Fruit fly (Drosophila melanogaster) whole organism, wandering third instar larva: ENCODE results near the gene CG43678.
A peak's percentile ranks its signal among the peaks of the same experiment; 100 is the strongest.

ENCODE experiments used
- CG32264 ChIP-seq: fragments of 200-800 bp; sonication (Bioruptor generic); optimal IDR thresholded peaks from 2 replicates; lab custom pipeline; 2016; ENCODE audit warnings: missing biosample characterization, missing genetic modification characterization
- CG9705 ChIP-seq: fragments of 200-800 bp; sonication (Bioruptor generic); optimal IDR thresholded peaks from 2 replicates; lab custom pipeline; 2018; ENCODE audit warnings: missing biosample characterization, mild to moderate bottlenecking, missing genetic modification characterization
- CrebA ChIP-seq: fragments of 200-800 bp; sonication (Bioruptor generic); optimal IDR thresholded peaks from 2 replicates; lab custom pipeline; 2016; ENCODE audit warnings: missing biosample characterization, mild to moderate bottlenecking, missing genetic modification characterization, borderline replicate concordance
- Dfd ChIP-seq: fragments of >200 bp; optimal IDR thresholded peaks from 2 replicates; lab custom pipeline; 2017; ENCODE audit warnings: missing biosample characterization, missing genetic modification characterization
- Dif ChIP-seq: fragments of 200-275, 200-300 bp; sonication (Bioruptor generic); optimal IDR thresholded peaks from 2 replicates; lab custom pipeline; 2018; ENCODE audit warnings: missing biosample characterization, missing genetic modification characterization; ENCODE audit not compliant: partially characterized antibody
- GATAd ChIP-seq: sonication (Bioruptor generic); optimal IDR thresholded peaks from 2 replicates; lab custom pipeline; 2016; ENCODE audit warnings: missing biosample characterization, missing genetic modification characterization
- HLH106 ChIP-seq: fragments of 200-800 bp; optimal IDR thresholded peaks from 3 replicates; lab custom pipeline; 2019; ENCODE audit warnings: missing biosample characterization, mild to moderate bottlenecking, missing genetic modification characterization, moderate library complexity
- Hnf4 ChIP-seq: fragments of 200-800 bp; sonication (Bioruptor generic); optimal IDR thresholded peaks from 2 replicates; lab custom pipeline; 2016; ENCODE audit warnings: missing biosample characterization, mild to moderate bottlenecking, missing genetic modification characterization
- Hr78 ChIP-seq: fragments of >200 bp; optimal IDR thresholded peaks from 2 replicates; lab custom pipeline; 2017; ENCODE audit warnings: missing biosample characterization, missing genetic modification characterization
- Hr83 ChIP-seq: fragments of 200-300 bp; sonication (Bioruptor generic); optimal IDR thresholded peaks from 2 replicates; lab custom pipeline; 2016; ENCODE audit warnings: missing biosample characterization, mild to moderate bottlenecking, missing genetic modification characterization, moderate library complexity; ENCODE audit not compliant: poor library complexity, severe bottlenecking
- Jra ChIP-seq: sonication (Bioruptor generic); optimal IDR thresholded peaks from 2 replicates; lab custom pipeline; 2016; ENCODE audit warnings: missing biosample characterization, missing genetic modification characterization
- Mio ChIP-seq: sonication (Bioruptor generic); optimal IDR thresholded peaks from 2 replicates; lab custom pipeline; 2016; ENCODE audit warnings: missing biosample characterization, missing genetic modification characterization
- Myc ChIP-seq: fragments of >200 bp; optimal IDR thresholded peaks from 2 replicates; lab custom pipeline; 2017
- OdsH ChIP-seq: fragments of 200-800 bp; sonication (Bioruptor generic); optimal IDR thresholded peaks from 2 replicates; lab custom pipeline; 2016; ENCODE audit warnings: missing biosample characterization, mild to moderate bottlenecking, missing genetic modification characterization
- Rel ChIP-seq, 2 experiments: fragments of 200-800 bp; sonication (Bioruptor generic) in 1 of 2; optimal IDR thresholded peaks; 2 replicates in 1 of 2; 3 replicates in 1 of 2; lab custom pipeline; 2016 to 2019; ENCODE audit warnings: mild to moderate bottlenecking in 2 of 2, missing biosample characterization in 2 of 2, missing genetic modification characterization in 2 of 2, moderate library complexity in 1 of 2
- Sp1 ChIP-seq: fragments of 200-800 bp; sonication (Bioruptor generic); optimal IDR thresholded peaks from 3 replicates; lab custom pipeline; 2019; ENCODE audit warnings: missing biosample characterization, mild to moderate bottlenecking, missing genetic modification characterization, moderate library complexity
- Vsx2 ChIP-seq: fragments of 200-300, 225-300 bp; sonication (Bioruptor generic); optimal IDR thresholded peaks from 2 replicates; lab custom pipeline; 2018; ENCODE audit warnings: missing biosample characterization, missing genetic modification characterization; ENCODE audit not compliant: partially characterized antibody
- brk ChIP-seq: fragments of 200-800 bp; sonication (Bioruptor generic); optimal IDR thresholded peaks from 2 replicates; lab custom pipeline; 2016; ENCODE audit warnings: missing biosample characterization, mild to moderate bottlenecking, missing genetic modification characterization
- dl ChIP-seq, 2 experiments: fragments of 175-275, 200-275 bp in 1 of 2; fragments of 200-275 bp in 1 of 2; sonication (Bioruptor generic); optimal IDR thresholded peaks; lab custom pipeline; 2018; ENCODE audit warnings: mild to moderate bottlenecking in 2 of 2, missing biosample characterization in 2 of 2, missing genetic modification characterization in 2 of 2, moderate library complexity in 2 of 2; ENCODE audit not compliant: partially characterized antibody in 2 of 2, insufficient read depth in 1 of 2
- dmrt93B ChIP-seq: fragments of 200-800 bp; sonication (Bioruptor generic); optimal IDR thresholded peaks from 2 replicates; lab custom pipeline; 2018; ENCODE audit warnings: missing biosample characterization, mild to moderate bottlenecking, missing genetic modification characterization
- dsf ChIP-seq: sonication (Bioruptor generic); optimal IDR thresholded peaks from 2 replicates; lab custom pipeline; 2016; ENCODE audit warnings: missing biosample characterization, missing genetic modification characterization, borderline replicate concordance
- ey ChIP-seq: fragments of 200-800 bp; sonication (Bioruptor generic); optimal IDR thresholded peaks from 2 replicates; lab custom pipeline; 2016; ENCODE audit warnings: missing biosample characterization, missing genetic modification characterization
- foxo ChIP-seq, 2 experiments: fragments of 200-800 bp; sonication (Bioruptor generic); optimal IDR thresholded peaks; 2 replicates in 1 of 2; 3 replicates in 1 of 2; lab custom pipeline; 2016 to 2017; ENCODE audit warnings: missing biosample characterization in 2 of 2, missing genetic modification characterization in 2 of 2
- fru ChIP-seq: fragments of 200-800 bp; sonication (Bioruptor generic); optimal IDR thresholded peaks from 3 replicates; lab custom pipeline; 2016; ENCODE audit warnings: missing biosample characterization, mild to moderate bottlenecking, missing genetic modification characterization
- h ChIP-seq: fragments of 200-800 bp; sonication (Bioruptor generic); optimal IDR thresholded peaks from 3 replicates; lab custom pipeline; 2016; ENCODE audit warnings: missing biosample characterization, mild to moderate bottlenecking, missing genetic modification characterization
- jim ChIP-seq: fragments of 175-275, 200-325 bp; sonication (Bioruptor generic); optimal IDR thresholded peaks from 2 replicates; lab custom pipeline; 2016; ENCODE audit warnings: missing biosample characterization, mild to moderate bottlenecking, missing genetic modification characterization
- lola ChIP-seq: fragments of >200 bp; optimal IDR thresholded peaks from 2 replicates; lab custom pipeline; 2017; ENCODE audit warnings: missing biosample characterization, missing genetic modification characterization
- pan ChIP-seq: fragments of >200 bp; optimal IDR thresholded peaks from 2 replicates; lab custom pipeline; 2017
- psq ChIP-seq: fragments of 200-800 bp; sonication (Bioruptor generic); optimal IDR thresholded peaks from 3 replicates; lab custom pipeline; 2017; ENCODE audit warnings: missing biosample characterization, mild to moderate bottlenecking, missing genetic modification characterization, moderate library complexity
- rgr ChIP-seq: fragments of 200-800 bp; sonication (Bioruptor generic); optimal IDR thresholded peaks from 3 replicates; lab custom pipeline; 2016; ENCODE audit warnings: missing biosample characterization, mild to moderate bottlenecking, missing genetic modification characterization
- sage ChIP-seq: fragments of 200-800 bp; sonication (Bioruptor generic); optimal IDR thresholded peaks from 2 replicates; lab custom pipeline; 2016; ENCODE audit warnings: missing biosample characterization, mild to moderate bottlenecking, missing genetic modification characterization
- sv ChIP-seq: fragments of 200-800 bp; sonication (Bioruptor generic); optimal IDR thresholded peaks from 3 replicates; lab custom pipeline; 2016; ENCODE audit warnings: missing biosample characterization, missing genetic modification characterization
- tai ChIP-seq: sonication (Bioruptor generic); optimal IDR thresholded peaks from 2 replicates; lab custom pipeline; 2016; ENCODE audit warnings: missing biosample characterization, missing genetic modification characterization
- usp ChIP-seq: fragments of >200 bp; optimal IDR thresholded peaks from 2 replicates; lab custom pipeline; 2017; ENCODE audit warnings: missing biosample characterization, missing genetic modification characterization
- woc ChIP-seq: sonication (Bioruptor generic); optimal IDR thresholded peaks from 2 replicates; lab custom pipeline; 2016; ENCODE audit warnings: missing biosample characterization, mild to moderate bottlenecking, missing genetic modification characterization

CG43678 gene

dm6 chr3L:15049395-15049794 is at the start of gene CG43678:
TSS of gene CG43678 (minus strand) at chr3L:15049495.
- no peak for TF ChIP-seq OdsH (GFP tag; lab: Kevin White, UChicago)
- no peak for TF ChIP-seq Vsx2
- no peak for TF ChIP-seq CG32264 (GFP tag; lab: Kevin White, UChicago)

DNA sequence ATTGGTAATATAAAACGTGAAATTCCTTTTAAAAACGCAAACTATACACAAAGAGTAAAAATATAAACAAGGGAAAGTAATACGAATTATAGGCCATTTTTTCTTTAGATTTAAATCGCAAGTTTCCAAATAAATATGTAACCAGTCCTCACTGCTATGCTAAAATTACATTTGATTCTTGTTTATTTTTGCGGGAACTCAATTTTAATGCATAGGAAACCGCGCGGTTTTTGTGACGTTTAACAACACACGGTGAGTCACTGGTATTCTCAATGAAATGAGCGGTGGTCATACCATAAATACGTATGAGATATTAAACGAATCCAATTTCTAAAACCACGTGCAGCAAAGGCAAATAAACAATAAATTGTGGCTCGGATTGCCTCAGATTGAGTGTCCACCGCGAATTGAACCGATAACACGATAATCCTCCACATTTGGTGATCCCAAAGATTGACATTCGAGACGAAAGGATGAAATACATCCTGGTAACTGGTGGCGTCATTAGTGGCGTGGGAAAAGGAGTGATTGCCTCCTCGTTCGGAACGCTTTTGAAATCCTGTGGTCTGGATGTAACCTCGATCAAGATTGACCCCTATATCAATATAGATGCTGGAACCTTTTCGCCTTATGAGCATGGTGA is 48.7 kb upstream of the CG43678 start, which contains the start of gene Ctps:
Ctps (plus strand) TSS at position 37 of the 643 bp plus-strand sequence.
- TF ChIP-seq rgr (GFP tag; lab: Kevin White, UChicago) (peak; percentile 27), Sp1 (GFP tag; lab: Kevin White, UChicago) (no peak), Hnf4 (peak; percentile 54), CrebA (no peak), Hr78 (GFP tag; lab: Kevin White, UChicago) (no peak), pan (lab: Kevin White, UChicago) (no peak), tai (GFP tag; lab: Kevin White, UChicago) (no peak), foxo (GFP tag; optimal IDR thresholded peaks at IDR 0.05; lab: Kevin White, UChicago) (peak in 1 of 2 experiments; percentile 38), Jra (GFP tag; lab: Kevin White, UChicago) (peak; percentile 35), brk (GFP tag; lab: Kevin White, UChicago) (peak; percentile 16), Mio (GFP tag; lab: Kevin White, UChicago) (no peak), HLH106 (tag; lab: Kevin White, UChicago) (peak; percentile 2), Hr83 (GFP tag; lab: Kevin White, UChicago) (peak; percentile 51), Rel (GFP tag; optimal IDR thresholded peaks at IDR 0.05; lab: Kevin White, UChicago) (no peak), Rel (tag; optimal IDR thresholded peaks at IDR 0.05; lab: Kevin White, UChicago) (peak; percentile 61), h (GFP tag; lab: Kevin White, UChicago) (peak; percentile 38), psq (GFP tag; lab: Kevin White, UChicago) (no peak)

DNA sequence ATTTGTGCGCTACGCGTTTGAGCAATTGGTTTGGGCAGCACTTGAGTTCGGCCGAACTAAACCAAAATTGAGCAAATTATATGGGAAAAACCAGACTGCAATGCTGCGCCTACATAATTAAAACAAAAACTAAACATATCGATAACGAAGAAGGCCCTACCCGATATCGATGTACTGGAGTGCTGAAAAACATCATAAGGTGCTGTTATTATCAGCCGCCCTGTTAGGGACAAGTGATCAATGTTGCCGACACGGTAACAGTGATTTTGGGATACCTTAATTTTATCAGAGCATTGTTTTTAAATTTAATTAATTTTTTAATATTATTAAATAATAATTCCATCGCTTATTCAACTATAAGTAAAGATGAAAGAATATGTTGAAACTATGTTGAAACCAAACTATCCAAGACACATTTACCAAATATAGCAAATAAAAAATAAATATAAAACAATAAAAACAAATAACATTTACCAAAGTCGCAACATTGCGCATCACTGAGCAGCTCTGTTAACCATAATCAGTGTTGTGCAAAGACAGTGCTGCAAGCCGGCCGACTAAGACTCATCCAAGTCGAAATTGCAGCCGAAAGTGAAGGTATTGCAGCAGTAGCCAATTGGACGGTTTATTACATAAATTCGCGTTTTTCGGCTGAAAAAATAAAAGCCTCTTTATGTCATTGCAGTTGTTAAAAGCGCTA is 45.4 kb upstream of the CG43678 start, which contains the start of the genes sstn, Plp and GlyRS:
sstn (minus strand) TSS at position 131 of the 700 bp plus-strand sequence.
Plp (minus strand) TSS at position 136 of the 700 bp plus-strand sequence.
GlyRS (plus strand) TSS at position 554 of the 700 bp plus-strand sequence.
- TF ChIP-seq h (GFP tag; lab: Kevin White, UChicago) (peak; percentile 61), pan (lab: Kevin White, UChicago) (no peak), rgr (GFP tag; lab: Kevin White, UChicago) (peak; percentile 48), psq (GFP tag; lab: Kevin White, UChicago) (peak; percentile 50), GATAd (GFP tag; lab: Kevin White, UChicago) (no peak), dmrt93B (GFP tag; lab: Kevin White, UChicago) (peak; percentile 54), lola (peak; percentile 46), tai (GFP tag; lab: Kevin White, UChicago) (no peak), foxo (GFP tag; optimal IDR thresholded peaks at IDR 0.05; lab: Kevin White, UChicago) (peak in 1 of 2 experiments; percentile 61), usp (GFP tag; lab: Kevin White, UChicago) (no peak), Myc (peak; percentile 66), HLH106 (tag; lab: Kevin White, UChicago) (peak; percentile 59), Sp1 (GFP tag; lab: Kevin White, UChicago) (peak; percentile 35), CG9705 (GFP tag; lab: Kevin White, UChicago) (peak; percentile 21), woc (GFP tag; lab: Kevin White, UChicago) (peak; percentile 74), Hnf4 (peak; percentile 28), jim (GFP tag; lab: Kevin White, UChicago) (no peak), fru (peak; percentile 45), Dif (GFP tag; lab: Kevin White, UChicago) (no peak), Hr83 (GFP tag; lab: Kevin White, UChicago) (no peak), dl (GFP tag; optimal IDR thresholded peaks at IDR 0.05; lab: Kevin White, UChicago; ENCODE audit: insufficient read depth in 1 of 2, partially characterized antibody in 2 of 2) (no peak), ey (peak; percentile 14), OdsH (GFP tag; lab: Kevin White, UChicago) (peak; percentile 41), dsf (GFP tag; lab: Kevin White, UChicago) (peak; percentile 33), brk (GFP tag; lab: Kevin White, UChicago) (peak; percentile 11), sv (GFP tag; lab: Kevin White, UChicago) (peak; percentile 26), Dfd (no peak), Rel (GFP tag; optimal IDR thresholded peaks at IDR 0.05; lab: Kevin White, UChicago) (no peak), Rel (tag; optimal IDR thresholded peaks at IDR 0.05; lab: Kevin White, UChicago) (no peak), sage (GFP tag; lab: Kevin White, UChicago) (peak; percentile 48)
